Worm (Caenorhabditis elegans): ENCODE measurements around the gene col-125.
"Not testable (repeated sequence)": the region's sequence is repeated elsewhere in the genome, so short reads cannot be mapped to it uniquely, and the experiment has no call there.

Gene col-125

DNA sequence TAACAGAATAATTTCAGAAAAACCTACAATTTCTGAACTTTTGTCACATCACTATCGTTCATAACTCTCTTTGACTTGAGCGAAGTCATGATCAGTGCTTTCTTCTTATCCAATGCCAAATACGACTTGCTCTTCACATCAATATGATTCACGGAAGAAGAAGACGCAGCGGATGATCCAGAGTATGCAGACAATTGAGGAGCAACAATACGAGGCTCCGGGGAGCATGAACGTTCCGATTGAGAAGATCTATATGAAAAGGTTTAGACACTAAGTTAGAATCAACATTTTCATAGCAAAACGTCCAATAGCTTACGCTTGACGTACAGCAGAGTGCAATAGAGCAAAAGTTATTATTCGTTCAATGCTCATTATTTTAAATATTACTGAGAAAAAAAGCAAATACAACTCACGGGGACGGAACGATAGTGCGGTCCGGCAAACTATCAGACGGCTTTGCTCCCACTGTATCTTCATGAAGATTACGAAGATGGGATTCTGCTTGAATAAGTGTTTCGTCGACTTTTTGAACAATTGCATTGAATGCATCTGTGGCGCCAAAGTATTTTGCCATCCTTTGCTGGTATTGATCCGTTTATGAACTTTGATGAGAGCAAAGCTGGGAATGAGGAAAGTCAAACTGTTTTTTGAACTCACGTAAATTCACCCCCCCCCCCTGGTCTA lies 35.4 kb downstream of the col-125 start, which contains the start of gene C05C12.5:
C05C12.5 (minus strand) TSS at position 642 of the 684 bp plus-strand sequence.
- TF ChIP-seq tbx-2 (tag; optimal IDR thresholded peaks at IDR 0.05) (no peak), efl-1 (optimal IDR thresholded peaks at IDR 0.05) (no peak), efl-1 (GFP tag; optimal IDR thresholded peaks at IDR 0.05 in 1 of 2) (peak in 1 of 2 experiments; percentile 72)

DNA sequence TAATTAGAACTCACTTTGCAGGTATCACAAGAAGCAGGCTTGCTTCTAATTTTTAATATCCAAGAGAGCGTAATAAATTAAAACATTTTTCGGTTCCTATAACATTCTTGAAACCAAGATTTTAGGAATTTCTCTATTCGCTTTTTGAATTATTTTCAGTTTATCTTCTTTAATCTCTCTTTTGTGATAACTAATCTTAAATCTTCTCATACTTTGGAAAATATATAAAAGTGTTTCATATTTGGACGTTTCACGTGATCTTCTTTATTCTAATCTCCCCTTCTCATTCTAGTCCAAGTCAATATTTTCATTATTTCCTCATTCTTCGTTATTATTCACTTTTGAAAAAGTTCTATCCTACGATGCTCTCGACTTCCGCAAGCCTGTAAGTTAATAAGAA lies 36.2 kb downstream of the col-125 start, which contains the start of gene F54D1.1:
F54D1.1 (plus strand) TSS at position 301 of the 400 bp plus-strand sequence.
- TF ChIP-seq tlp-1 (tag; optimal IDR thresholded peaks at IDR 0.05) = no peak
- no peak for TF ChIP-seq ceh-8 (GFP tag; optimal IDR thresholded peaks at IDR 0.05)
- peak; percentile 28 for TF ChIP-seq fkh-8 (tag; optimal IDR thresholded peaks at IDR 0.05)
- peak; percentile 70 for TF ChIP-seq dsc-1 (tag; optimal IDR thresholded peaks at IDR 0.05)
- TF ChIP-seq Y116A8C.19 (tag; optimal IDR thresholded peaks at IDR 0.05; ENCODE audit: borderline replicate concordance) = no peak

DNA sequence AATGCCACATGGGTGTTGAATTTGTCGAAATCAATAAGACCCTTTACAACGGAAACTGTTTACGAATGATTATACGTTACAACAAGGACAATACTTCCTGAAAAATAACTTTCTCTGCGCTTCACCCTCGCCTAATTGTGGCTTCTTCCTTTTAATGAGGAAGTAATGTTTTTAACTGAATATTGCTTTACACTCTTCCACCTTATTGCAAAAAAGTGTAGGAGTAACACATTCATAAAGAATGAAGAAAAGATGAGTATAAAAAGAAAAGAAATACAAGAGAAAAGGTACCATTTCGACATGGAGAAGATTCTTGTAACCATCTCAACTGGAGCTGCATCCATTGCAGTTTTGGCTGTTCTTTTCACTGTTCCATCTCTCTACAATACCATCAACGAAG lies 37.8 kb downstream of the col-125 start, which contains the start of gene col-126:
col-126 (plus strand) TSS at position 301 of the 400 bp plus-strand sequence.
- TF ChIP-seq ama-1 (optimal IDR thresholded peaks at IDR 0.05); grh-1 (GFP tag; IDR thresholded peaks at IDR 0.05); pqm-1 (tag; optimal IDR thresholded peaks at IDR 0.05): not testable (repeated sequence)

DNA sequence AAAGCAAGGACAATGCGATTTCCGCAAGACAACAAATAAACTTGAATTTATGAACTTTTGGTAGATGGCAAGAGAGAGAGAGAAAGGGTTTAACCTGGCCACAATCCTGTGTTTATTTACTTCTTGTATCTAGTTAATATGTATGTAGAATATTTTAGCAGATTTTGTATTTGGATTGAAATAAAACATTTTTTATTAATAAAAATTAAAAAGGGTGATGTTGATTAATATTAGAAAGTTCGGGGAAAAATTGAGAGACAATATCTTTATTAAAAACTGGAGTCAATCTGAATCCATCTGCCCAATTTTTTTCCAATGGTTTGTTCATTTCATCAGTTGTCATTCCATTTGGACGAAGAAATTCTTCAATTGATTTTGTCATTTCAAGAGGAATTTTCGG lies 40.8 kb downstream of the col-125 start, which contains the start of gene col-127:
col-127 (minus strand) TSS at position 101 of the 400 bp plus-strand sequence.
- TF ChIP-seq vab-15 (tag; optimal IDR thresholded peaks at IDR 0.05) (no peak), aha-1 (tag; optimal IDR thresholded peaks at IDR 0.05) (no peak), F16B12.6 (tag; optimal IDR thresholded peaks at IDR 0.05) (no peak), ceh-8 (GFP tag; optimal IDR thresholded peaks at IDR 0.05) (no peak), mdl-1 (tag; optimal IDR thresholded peaks at IDR 0.05) (no peak), efl-1 (optimal IDR thresholded peaks at IDR 0.05) (no peak), efl-1 (GFP tag; optimal IDR thresholded peaks at IDR 0.05 in 1 of 2) (no peak), ztf-4 (tag; optimal IDR thresholded peaks at IDR 0.05) (no peak), fkh-8 (tag; optimal IDR thresholded peaks at IDR 0.05) (no peak), hlh-17 (GFP tag; optimal IDR thresholded peaks at IDR 0.05; ENCODE audit: borderline replicate concordance) (no peak), sox-4 (tag; optimal IDR thresholded peaks at IDR 0.05) (no peak), ces-1 (GFP tag; optimal IDR thresholded peaks at IDR 0.05) (no peak), skn-1 (tag; optimal IDR thresholded peaks at IDR 0.05) (no peak), mab-9 (GFP tag; IDR thresholded peaks at IDR 0.05) (no peak), snpc-4 (tag; optimal IDR thresholded peaks at IDR 0.05) (no peak)

DNA sequence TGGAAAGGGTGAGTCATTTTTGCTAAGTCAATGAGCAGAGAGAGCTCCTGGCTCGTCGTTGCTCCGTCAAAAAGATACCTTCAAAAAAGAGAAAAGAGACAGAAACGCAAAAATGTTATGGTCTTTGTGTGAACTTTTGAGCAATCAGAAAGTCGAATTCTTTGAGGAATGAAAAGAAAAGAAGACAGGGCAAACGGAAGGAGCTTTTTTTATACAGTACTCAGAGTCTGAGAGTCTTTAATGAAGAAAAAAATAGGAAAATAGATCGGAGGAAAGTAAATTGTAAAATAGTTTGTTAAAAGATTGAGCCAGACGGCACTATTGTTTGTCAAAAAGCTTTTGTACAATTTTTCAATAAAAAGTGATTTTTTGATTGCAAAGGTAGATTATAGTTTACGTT lies 44.2 kb downstream of the col-125 start:
- TF ChIP-seq nhr-77 (tag; optimal IDR thresholded peaks at IDR 0.05) (peak; percentile 66), jun-1 (tag; optimal IDR thresholded peaks at IDR 0.05) (no peak), unc-98 (GFP tag; IDR thresholded peaks at IDR 0.05) (no peak), nhr-20 (tag; optimal IDR thresholded peaks at IDR 0.05) (peak; percentile 12), sup-37 (GFP tag; optimal IDR thresholded peaks at IDR 0.05) (no peak), nhr-71 (tag; optimal IDR thresholded peaks at IDR 0.05) (peak; percentile 2), tbx-2 (tag; optimal IDR thresholded peaks at IDR 0.05) (peak; percentile 30), ceh-8 (GFP tag; optimal IDR thresholded peaks at IDR 0.05) (no peak), ztf-11 (tag; optimal IDR thresholded peaks at IDR 0.05) (no peak), efl-1 (optimal IDR thresholded peaks at IDR 0.05) (no peak), efl-1 (GFP tag; optimal IDR thresholded peaks at IDR 0.05 in 1 of 2) (peak in 1 of 2 experiments; percentile 62), elt-3 (tag; optimal IDR thresholded peaks at IDR 0.05) (no peak), rnt-1 (tag; optimal IDR thresholded peaks at IDR 0.05) (no peak), nhr-12 (tag; optimal IDR thresholded peaks at IDR 0.05) (no peak), isw-1 (GFP tag; IDR thresholded peaks at IDR 0.05) (no peak), sox-4 (tag; optimal IDR thresholded peaks at IDR 0.05) (no peak), sptf-1 (tag; optimal IDR thresholded peaks at IDR 0.05) (no peak), aha-1 (tag; optimal IDR thresholded peaks at IDR 0.05) (no peak), unc-62 (GFP tag; optimal IDR thresholded peaks at IDR 0.05) (no peak), lsy-2 (tag; optimal IDR thresholded peaks at IDR 0.05) (peak in 1 of 2 experiments; percentile 21)

All from whole organism, L1 larva.